Fruit fly (Drosophila melanogaster): ENCODE measurements around the gene QC.

- TF ChIP-seq psq (optimal IDR thresholded peaks at IDR 0.05) (no peak), Sin3A (optimal IDR thresholded peaks at IDR 0.05) (no peak), insv (optimal IDR thresholded peaks at IDR 0.05) (no peak), Myc (optimal IDR thresholded peaks at IDR 0.05) (no peak), h (optimal IDR thresholded peaks at IDR 0.05) (no peak), ttk (optimal IDR thresholded peaks at IDR 0.05) (no peak)
These were observed 35.3 kb downstream of the QC start for dm6 chr3L:5866924-5867323.

Data from Kc167 (cell line).